Fruit fly (Drosophila melanogaster) whole organism, pupa: ENCODE data around the gene Dlip2.

Experiments used
- CG10348 ChIP-seq: fragments of 200-800 bp; sonication (Bioruptor generic); IDR thresholded peaks from 2 replicates; pipeline ENCODE4 v1.3.6; 2022; ENCODE audit warnings: missing biosample characterization, missing genetic modification characterization
- CG12605 ChIP-seq: fragments of 200-800 bp; sonication (Bioruptor generic); IDR thresholded peaks from 2 replicates; pipeline ENCODE4 v1.3.6; 2022; ENCODE audit warnings: missing biosample characterization, missing genetic modification characterization
- CG13204 ChIP-seq: fragments of 200-800 bp; sonication (Bioruptor generic); optimal IDR thresholded peaks from 2 replicates; lab custom pipeline; 2018; ENCODE audit warnings: missing biosample characterization, mild to moderate bottlenecking, missing genetic modification characterization, moderate library complexity
- CG14655 ChIP-seq: fragments of 200-800 bp; sonication (Bioruptor generic); optimal IDR thresholded peaks from 3 replicates; lab custom pipeline; 2017; ENCODE audit warnings: mild to moderate bottlenecking, missing biosample characterization, missing genetic modification reagents, missing genetic modification characterization
- CG15710 ChIP-seq: fragments of 200-800 bp; sonication (Bioruptor generic); optimal IDR thresholded peaks from 2 replicates; lab custom pipeline; 2018; ENCODE audit warnings: missing biosample characterization, mild to moderate bottlenecking, missing genetic modification characterization, moderate library complexity
- CG17806 ChIP-seq: fragments of 200-800 bp; sonication (Bioruptor generic); optimal IDR thresholded peaks from 2 replicates; lab custom pipeline; 2018; ENCODE audit warnings: missing biosample characterization, mild to moderate bottlenecking, missing genetic modification characterization, moderate library complexity
- CG32121 ChIP-seq: fragments of 200-800 bp; sonication (Bioruptor generic); IDR thresholded peaks from 2 replicates; pipeline ENCODE4 v1.3.6; 2022; ENCODE audit warnings: missing biosample characterization, missing genetic modification characterization
- CG34367 ChIP-seq: fragments of 200-800 bp; sonication (Bioruptor generic); optimal IDR thresholded peaks from 2 replicates; lab custom pipeline; 2018; ENCODE audit warnings: missing biosample characterization, mild to moderate bottlenecking, missing genetic modification characterization
- CG4496 ChIP-seq: fragments of 200-800 bp; sonication (Bioruptor generic); IDR thresholded peaks from 3 replicates; pipeline ENCODE4 v1.3.6; 2022; ENCODE audit warnings: missing biosample characterization, missing genetic modification characterization
- CG8159 ChIP-seq: fragments of 200-800 bp; sonication (Bioruptor generic); optimal IDR thresholded peaks from 3 replicates; lab custom pipeline; 2018; ENCODE audit warnings: missing biosample characterization, mild to moderate bottlenecking, missing genetic modification characterization, moderate library complexity
- CG8301 ChIP-seq: fragments of 200-800 bp; sonication (Bioruptor generic); optimal IDR thresholded peaks from 2 replicates; lab custom pipeline; 2018; ENCODE audit warnings: missing biosample characterization, mild to moderate bottlenecking, missing genetic modification characterization
- CG9948 ChIP-seq: fragments of 200-800 bp; sonication (Bioruptor generic); optimal IDR thresholded peaks from 2 replicates; lab custom pipeline; 2018; ENCODE audit warnings: missing biosample characterization, mild to moderate bottlenecking, missing genetic modification characterization, moderate library complexity
- D1 ChIP-seq: fragments of 200-800 bp; sonication (Bioruptor generic); optimal IDR thresholded peaks from 2 replicates; lab custom pipeline; 2018; ENCODE audit warnings: missing biosample characterization, mild to moderate bottlenecking, missing genetic modification characterization, moderate library complexity
- EcR ChIP-seq: fragments of 200-800 bp; sonication (Bioruptor generic); optimal IDR thresholded peaks from 3 replicates; lab custom pipeline; 2019; ENCODE audit warnings: missing biosample characterization, missing genetic modification characterization, mild to moderate bottlenecking, moderate library complexity, missing genetic modification reagents
- Ets98B ChIP-seq: fragments of 200-800 bp; sonication (Bioruptor generic); IDR thresholded peaks from 2 replicates; pipeline ENCODE4 v1.3.6; 2022; ENCODE audit warnings: missing biosample characterization, missing genetic modification characterization
- Pif1A ChIP-seq: fragments of 200-800 bp; sonication (Bioruptor generic); optimal IDR thresholded peaks from 3 replicates; lab custom pipeline; 2016; ENCODE audit warnings: missing biosample characterization, missing genetic modification characterization
- Pif1B ChIP-seq: fragments of 200-800 bp; sonication (Bioruptor generic); optimal IDR thresholded peaks from 3 replicates; lab custom pipeline; 2016; ENCODE audit warnings: missing biosample characterization, missing genetic modification characterization
- Snoo ChIP-seq: fragments of 200-800 bp; sonication (Bioruptor generic); optimal IDR thresholded peaks from 3 replicates; lab custom pipeline; 2017; ENCODE audit warnings: missing biosample characterization, mild to moderate bottlenecking, missing genetic modification characterization, inconsistent platforms
- fd96Ca ChIP-seq: fragments of 200-800 bp; sonication (Bioruptor generic); IDR thresholded peaks from 3 replicates; pipeline ENCODE4 v1.3.6; 2022; ENCODE audit warnings: missing biosample characterization, missing genetic modification characterization
- gl ChIP-seq: fragments of 200-800 bp; sonication (Bioruptor generic); optimal IDR thresholded peaks from 2 replicates; lab custom pipeline; 2018; ENCODE audit warnings: missing biosample characterization, mild to moderate bottlenecking, missing genetic modification characterization
- rn ChIP-seq: fragments of 200-800 bp; sonication (Bioruptor generic); IDR thresholded peaks from 2 replicates; pipeline ENCODE4 v1.3.6; 2022; ENCODE audit warnings: missing biosample characterization, missing genetic modification characterization

Gene Dlip2

DNA sequence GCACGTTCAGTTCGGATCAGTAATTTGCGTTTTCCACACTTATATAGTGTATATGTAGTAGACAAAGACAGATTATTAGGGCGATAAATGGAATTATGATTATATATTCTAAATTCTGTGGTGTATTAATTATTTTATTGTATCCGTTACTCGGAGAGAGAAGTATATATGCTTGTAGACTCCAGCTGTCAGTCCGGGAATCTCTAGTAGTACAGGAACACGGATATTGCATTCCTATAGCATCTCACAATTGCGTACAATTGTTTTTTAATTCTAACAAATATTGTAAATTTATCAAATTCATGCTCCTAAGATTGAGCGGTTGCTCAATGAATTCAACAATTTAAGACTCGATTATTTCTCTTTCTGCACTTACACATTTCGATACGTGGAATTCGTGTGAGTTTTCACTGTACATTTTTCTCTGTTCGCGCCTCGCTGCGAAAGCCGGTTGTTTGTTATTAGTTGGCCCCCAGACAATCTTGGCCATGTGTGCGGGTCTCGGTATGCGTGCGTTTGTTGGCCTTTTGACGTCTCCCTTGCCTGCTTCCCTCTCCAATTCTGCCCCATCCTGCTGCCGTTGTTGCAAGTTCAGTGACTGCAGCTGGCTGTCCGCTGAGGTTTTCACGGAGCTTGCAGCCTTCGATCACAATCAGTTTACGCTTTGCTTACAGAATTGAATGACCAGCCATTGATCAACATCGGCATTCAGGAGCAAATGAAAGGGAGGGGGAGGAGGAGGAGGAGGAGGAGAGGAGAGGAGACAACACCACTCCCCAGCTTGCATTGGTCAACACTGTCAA, 22.1 kb upstream of the Dlip2 start:
- no peak; the same call in 2 of the 3 replicates for TF ChIP-seq CG4496 (GFP tag; lab: Robert Waterston, UW)
- peak; percentile 81 for TF ChIP-seq CG14655 (GFP tag; lab: Kevin White, UChicago)
- peak; percentile 45 for TF ChIP-seq Pif1B (GFP tag; lab: Kevin White, UChicago)
- TF ChIP-seq fd96Ca (GFP tag; lab: Robert Waterston, UW): no peak
- no peak for TF ChIP-seq Ets98B (GFP tag; lab: Robert Waterston, UW)
- TF ChIP-seq CG10348 (GFP tag; lab: Robert Waterston, UW): no peak
- TF ChIP-seq CG17806 (tag; lab: Kevin White, UChicago): no peak
- no peak for TF ChIP-seq rn (GFP tag; lab: Robert Waterston, UW)
- TF ChIP-seq CG34367 (tag; lab: Kevin White, UChicago): peak; percentile 18
- TF ChIP-seq EcR (GFP tag; lab: Kevin White, UChicago): peak; percentile 93
- TF ChIP-seq Pif1A (GFP tag; lab: Kevin White, UChicago): peak; percentile 33
- TF ChIP-seq gl (tag; lab: Kevin White, UChicago): no peak
- TF ChIP-seq CG8301: peak; percentile 69
- TF ChIP-seq CG15710 (tag; lab: Kevin White, UChicago): peak; percentile 26
- peak; percentile 66 for TF ChIP-seq CG9948
- TF ChIP-seq CG13204 (GFP tag; lab: Kevin White, UChicago): no peak
- TF ChIP-seq CG32121 (GFP tag; lab: Robert Waterston, UW): no peak
- peak; percentile 48 for TF ChIP-seq CG8159 (tag; lab: Kevin White, UChicago)
- TF ChIP-seq CG12605 (GFP tag; lab: Robert Waterston, UW): no peak
- TF ChIP-seq Snoo (tag; lab: Kevin White, UChicago): peak; percentile 27
- TF ChIP-seq D1: no peak

dm6 chr3R:4666014-4666652, 20.7 kb upstream of the Dlip2 start:
- no peak for TF ChIP-seq EcR (GFP tag; lab: Kevin White, UChicago)
- TF ChIP-seq CG10348 (GFP tag; lab: Robert Waterston, UW): no peak
- no peak for TF ChIP-seq CG32121 (GFP tag; lab: Robert Waterston, UW)
- no peak for TF ChIP-seq rn (GFP tag; lab: Robert Waterston, UW)
- TF ChIP-seq CG13204 (GFP tag; lab: Kevin White, UChicago): no peak
- no peak for TF ChIP-seq CG4496 (GFP tag; lab: Robert Waterston, UW)
- no peak for TF ChIP-seq CG34367 (tag; lab: Kevin White, UChicago)
- no peak for TF ChIP-seq CG9948
- no peak for TF ChIP-seq CG8301
- TF ChIP-seq Pif1B (GFP tag; lab: Kevin White, UChicago): no peak
- no peak for TF ChIP-seq CG8159 (tag; lab: Kevin White, UChicago)
- TF ChIP-seq CG14655 (GFP tag; lab: Kevin White, UChicago): no peak
- no peak for TF ChIP-seq gl (tag; lab: Kevin White, UChicago)
- TF ChIP-seq Snoo (tag; lab: Kevin White, UChicago): no peak

DNA sequence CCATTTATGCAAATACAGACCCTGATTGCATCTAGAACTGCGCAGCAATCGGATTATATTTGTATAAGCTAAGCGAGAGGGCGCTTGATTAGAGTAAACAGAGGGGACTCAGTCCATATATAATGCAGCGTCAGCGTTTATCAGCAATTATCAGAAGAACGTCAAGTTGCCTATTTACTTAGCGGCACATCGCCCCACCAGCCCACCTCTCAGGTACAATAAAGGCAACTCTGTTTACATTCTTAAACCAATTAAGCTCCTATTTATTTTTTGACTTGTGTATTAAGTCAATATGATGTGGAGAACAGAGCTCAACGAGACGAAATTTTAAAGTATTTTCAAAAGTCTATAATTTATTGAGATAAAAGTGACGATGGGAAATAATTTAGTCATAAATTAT, 19.5 kb upstream of the Dlip2 start:
- TF ChIP-seq Pif1B (GFP tag; lab: Kevin White, UChicago): peak; percentile 88
- TF ChIP-seq CG14655 (GFP tag; lab: Kevin White, UChicago): peak; percentile 75
- no peak for TF ChIP-seq D1
- TF ChIP-seq Pif1A (GFP tag; lab: Kevin White, UChicago): peak; percentile 92
- TF ChIP-seq CG13204 (GFP tag; lab: Kevin White, UChicago): peak; percentile 72
- peak; percentile 81 for TF ChIP-seq CG32121 (GFP tag; lab: Robert Waterston, UW)
- peak; percentile 61; the same call in 2 of the 3 replicates for TF ChIP-seq fd96Ca (GFP tag; lab: Robert Waterston, UW)
- TF ChIP-seq gl (tag; lab: Kevin White, UChicago): peak; percentile 91
- peak; percentile 78 for TF ChIP-seq CG34367 (tag; lab: Kevin White, UChicago)
- TF ChIP-seq Ets98B (GFP tag; lab: Robert Waterston, UW): peak; percentile 79
- TF ChIP-seq CG12605 (GFP tag; lab: Robert Waterston, UW): peak; percentile 66; the same call in 1 of the 2 replicates
- TF ChIP-seq CG15710 (tag; lab: Kevin White, UChicago): peak; percentile 78
- peak; percentile 57 for TF ChIP-seq CG8301
- peak; percentile 80 for TF ChIP-seq CG8159 (tag; lab: Kevin White, UChicago)
- peak; percentile 87 for TF ChIP-seq CG4496 (GFP tag; lab: Robert Waterston, UW)
- TF ChIP-seq rn (GFP tag; lab: Robert Waterston, UW): 0 out of 2 replicates have a peak, but pooled peaks have one; percentile 17
- peak; percentile 70 for TF ChIP-seq CG17806 (tag; lab: Kevin White, UChicago)
- peak; percentile 81 for TF ChIP-seq Snoo (tag; lab: Kevin White, UChicago)
- peak; percentile 44 for TF ChIP-seq EcR (GFP tag; lab: Kevin White, UChicago)
- peak; percentile 55 for TF ChIP-seq CG9948
- no peak for TF ChIP-seq CG10348 (GFP tag; lab: Robert Waterston, UW)
- TF ChIP-seq, all 21 proteins: peak for 19

dm6 chr3R:4664199-4664598, 18.7 kb upstream of the Dlip2 start:
- TF ChIP-seq CG8159 (tag; lab: Kevin White, UChicago) (no peak), D1 (no peak), CG15710 (tag; lab: Kevin White, UChicago) (no peak), gl (tag; lab: Kevin White, UChicago) (no peak)

- peak; percentile 74 for TF ChIP-seq CG8159 (tag; lab: Kevin White, UChicago)
- TF ChIP-seq Pif1B (GFP tag; lab: Kevin White, UChicago): peak; percentile 37
- TF ChIP-seq CG10348 (GFP tag; lab: Robert Waterston, UW): no peak
- peak; percentile 43; the same call in 1 of the 2 replicates for TF ChIP-seq rn (GFP tag; lab: Robert Waterston, UW)
- peak; percentile 46 for TF ChIP-seq CG15710 (tag; lab: Kevin White, UChicago)
- peak; percentile 31 for TF ChIP-seq gl (tag; lab: Kevin White, UChicago)
- peak; percentile 69 for TF ChIP-seq Ets98B (GFP tag; lab: Robert Waterston, UW)
- peak; percentile 88 for TF ChIP-seq CG4496 (GFP tag; lab: Robert Waterston, UW)
- no peak for TF ChIP-seq CG13204 (GFP tag; lab: Kevin White, UChicago)
- TF ChIP-seq CG14655 (GFP tag; lab: Kevin White, UChicago): peak; percentile 77
- TF ChIP-seq Pif1A (GFP tag; lab: Kevin White, UChicago): peak; percentile 70
- TF ChIP-seq CG34367 (tag; lab: Kevin White, UChicago): peak; percentile 21
- TF ChIP-seq Snoo (tag; lab: Kevin White, UChicago): peak; percentile 24
- TF ChIP-seq CG17806 (tag; lab: Kevin White, UChicago): peak; percentile 72
- peak; percentile 83 for TF ChIP-seq CG32121 (GFP tag; lab: Robert Waterston, UW)
- TF ChIP-seq fd96Ca (GFP tag; lab: Robert Waterston, UW): no peak
- peak; percentile 58 for TF ChIP-seq CG9948
- peak; percentile 66 for TF ChIP-seq D1
- peak; percentile 42; the same call in 1 of the 2 replicates for TF ChIP-seq CG12605 (GFP tag; lab: Robert Waterston, UW)
- no peak for TF ChIP-seq EcR (GFP tag; lab: Kevin White, UChicago)
- peak; percentile 79 for TF ChIP-seq CG8301
Measured at dm6 chr3R:4663068-4663467, 17.6 kb upstream of the Dlip2 start.
